Fruit fly (Drosophila melanogaster): ENCODE results near the gene CG45065.

DNA sequence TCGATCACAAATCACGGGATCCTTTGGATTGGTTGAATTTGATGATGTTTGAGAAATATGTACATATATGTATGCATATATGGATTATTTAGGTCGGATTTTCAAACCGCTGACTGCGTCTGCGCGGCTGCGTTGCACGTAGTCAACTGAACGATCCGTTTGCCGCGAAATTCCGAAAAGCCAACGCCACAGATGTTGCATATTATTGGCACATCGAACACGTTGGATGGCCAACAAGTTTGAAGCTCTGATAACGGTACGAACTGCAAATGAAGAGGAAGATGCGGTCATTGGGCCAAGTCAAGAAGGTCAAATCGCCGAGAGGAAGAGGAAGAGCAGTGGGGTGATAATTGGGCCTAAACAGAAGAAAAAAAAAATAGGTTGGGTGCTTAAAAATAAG is 11.4 kb downstream of the CG45065 start, which contains the start of gene CG9518:
- no peak for TF ChIP-seq psq (optimal IDR thresholded peaks at IDR 0.05)
- no peak for TF ChIP-seq ttk (optimal IDR thresholded peaks at IDR 0.05)
- no peak for TF ChIP-seq h (optimal IDR thresholded peaks at IDR 0.05)
- TF ChIP-seq Sin3A (optimal IDR thresholded peaks at IDR 0.05), result no peak

All from Kc167 (cell line).